Worm (Caenorhabditis elegans): ENCODE data around the gene nhr-184.

DNA sequence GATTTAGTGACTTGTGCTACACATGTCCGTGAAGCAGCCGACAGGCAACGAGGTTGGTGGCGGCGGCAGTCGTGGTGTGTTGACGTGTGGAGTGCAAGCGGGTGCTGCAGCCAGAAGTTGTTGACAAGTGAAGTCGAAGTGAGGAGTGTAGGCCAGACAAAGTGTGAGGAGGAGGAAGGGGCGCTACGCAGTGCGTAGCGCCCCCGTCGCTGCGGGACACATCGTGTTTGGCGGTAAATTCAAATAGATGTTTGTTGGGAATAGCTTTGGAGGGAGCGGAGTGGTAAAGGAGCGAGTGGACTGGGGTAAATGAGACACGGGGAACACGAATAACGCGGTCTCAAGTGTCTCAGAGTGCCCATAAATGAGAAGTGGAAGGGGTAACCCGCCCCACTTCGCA is 28.8 kb downstream of the nhr-184 start:
- TF ChIP-seq fkh-10 (GFP tag; optimal IDR thresholded peaks at IDR 0.05) (no peak), mdl-1 (tag; optimal IDR thresholded peaks at IDR 0.05) (no peak), snpc-4 (tag; optimal IDR thresholded peaks at IDR 0.05) (no peak), elt-2 (tag; optimal IDR thresholded peaks at IDR 0.05) (no peak), skn-1 (tag; optimal IDR thresholded peaks at IDR 0.05) (no peak), lsy-12 (tag; optimal IDR thresholded peaks at IDR 0.05) (no peak)
